Worm (Caenorhabditis elegans): ENCODE data around the gene hic-1.

The hic-1 gene

DNA sequence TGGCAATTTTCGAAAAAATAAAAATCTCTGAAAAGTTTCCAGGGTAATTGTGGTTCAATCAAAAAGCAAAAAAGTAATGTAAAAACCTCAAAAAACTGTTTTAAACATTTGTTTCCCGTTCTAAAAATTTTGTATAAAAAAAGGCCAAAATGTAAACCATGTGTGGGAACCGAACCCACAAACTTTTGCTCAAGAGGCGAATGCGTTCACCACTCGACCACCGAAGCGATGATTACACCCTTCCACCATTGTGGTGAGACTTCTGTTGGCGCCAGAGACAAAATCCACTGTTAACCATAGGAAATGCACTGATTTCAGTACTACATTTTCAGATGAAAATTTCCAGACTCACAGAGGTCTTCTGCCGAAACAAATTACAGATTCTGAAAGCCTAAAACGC, 2.5 kb upstream of the hic-1 start:
- TF ChIP-seq lin-26 (GFP tag; IDR thresholded peaks at IDR 0.05), result peak; percentile 73
- TF ChIP-seq hmg-1.2 (GFP tag; IDR thresholded peaks at IDR 0.05), result peak; percentile 35; the same call in 1 of the 2 replicates
- TF ChIP-seq pbrm-1 (GFP tag; IDR thresholded peaks at IDR 0.05), result 0 out of 2 replicates have a peak, but pooled peaks have one; percentile 35
- peak; percentile 34 for TF ChIP-seq B0261.1 (tag; optimal IDR thresholded peaks at IDR 0.05)
- 0 out of 2 replicates have a peak, but pooled peaks have one; percentile 42 for TF ChIP-seq ztf-25 (GFP tag; IDR thresholded peaks at IDR 0.05)
- TF ChIP-seq tbp1 (GFP tag; optimal IDR thresholded peaks at IDR 0.05), result peak; percentile 29
- TF ChIP-seq D2030.7 (GFP tag; IDR thresholded peaks at IDR 0.05), result peak; percentile 55; the same call in 1 of the 2 replicates

DNA sequence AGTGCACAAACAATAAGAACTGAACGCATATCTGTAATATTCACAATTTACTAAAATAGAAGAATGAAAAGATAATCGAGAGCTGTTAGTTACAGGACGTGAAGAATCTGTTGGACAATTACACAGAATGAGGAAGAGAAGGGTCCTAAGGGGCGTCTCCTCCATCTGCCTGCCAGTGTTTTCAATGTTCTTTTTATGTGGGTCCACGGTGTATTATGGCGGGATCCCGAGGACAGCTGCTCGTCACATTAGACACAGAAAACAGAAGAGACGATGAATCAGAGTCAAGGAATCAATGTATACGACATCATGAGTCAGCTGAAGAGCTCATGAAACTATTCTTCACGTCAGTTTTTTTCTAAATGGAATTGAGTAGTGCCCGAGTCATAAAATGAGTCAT, 1.5 kb downstream of the hic-1 start, which contains the start of gene ttr-6:
Gene ttr-6 (minus strand): TSS at position 33 of the 400 bp plus-strand sequence.
- TF ChIP-seq F33H1.4 (GFP tag; IDR thresholded peaks at IDR 0.05), result no peak
- no peak for TF ChIP-seq ceh-58 (GFP tag; IDR thresholded peaks at IDR 0.05)
- TF ChIP-seq sdz-38 (tag; optimal IDR thresholded peaks at IDR 0.05), result no peak
- TF ChIP-seq unc-62 (GFP tag; optimal IDR thresholded peaks at IDR 0.05), result no peak
- TF ChIP-seq ceh-91 (GFP tag; IDR thresholded peaks at IDR 0.05), result no peak
- no peak for TF ChIP-seq nhr-90 (tag; optimal IDR thresholded peaks at IDR 0.05)
- TF ChIP-seq Y53G8AR.9 (GFP tag; conservative IDR thresholded peaks at IDR 0.05), result no peak
- no peak for TF ChIP-seq B0019.2 (GFP tag; conservative IDR thresholded peaks at IDR 0.05)
- TF ChIP-seq ztf-28 (GFP tag; IDR thresholded peaks at IDR 0.05), result no peak
- no peak for TF ChIP-seq F49E8.2 (tag; optimal IDR thresholded peaks at IDR 0.05; ENCODE audit: insufficient read depth)

DNA sequence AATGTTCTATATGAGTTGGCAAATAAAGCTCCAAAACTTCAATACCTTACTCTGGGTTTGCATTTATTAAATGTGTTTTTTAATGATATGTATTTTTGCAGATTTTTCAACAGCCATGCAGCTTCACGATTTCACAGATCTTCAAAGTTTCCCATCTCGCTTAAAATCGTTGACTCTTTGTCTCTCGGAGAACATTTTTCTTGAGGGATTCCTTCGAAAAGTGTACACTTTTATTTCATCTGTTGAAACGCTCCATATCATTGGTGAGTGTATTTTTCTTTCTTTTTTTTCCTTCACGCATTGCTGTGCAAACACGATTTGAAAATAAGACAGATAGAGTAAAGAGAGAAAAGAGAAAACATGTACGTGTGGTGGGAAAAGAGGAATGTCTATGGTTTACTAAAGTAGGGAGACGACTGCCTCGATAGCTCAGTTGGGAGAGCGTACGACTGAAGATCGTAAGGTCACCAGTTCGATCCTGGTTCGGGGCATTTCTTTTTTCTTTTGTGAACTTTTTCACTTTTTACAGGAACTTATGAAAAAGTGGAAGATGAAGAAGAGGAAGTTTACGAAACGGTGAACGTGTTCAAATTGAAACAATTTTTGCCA, 5.3 kb downstream of the hic-1 start:
- TF ChIP-seq F57A8.1 (GFP tag; optimal IDR thresholded peaks at IDR 0.05), result peak; percentile 62
- TF ChIP-seq T07F8.4 (tag; optimal IDR thresholded peaks at IDR 0.05), result peak; percentile 69
- TF ChIP-seq Y79H2A.3 (GFP tag; conservative IDR thresholded peaks at IDR 0.05), result no peak
- peak; percentile 69 for TF ChIP-seq ztf-18 (tag; optimal IDR thresholded peaks at IDR 0.05)
- peak; percentile 98 for TF ChIP-seq lin-26 (GFP tag; IDR thresholded peaks at IDR 0.05)
- peak; percentile 88; the same call in 1 of the 2 replicates for TF ChIP-seq aptf-3 (GFP tag; IDR thresholded peaks at IDR 0.05)
- TF ChIP-seq lsy-27 (tag; optimal IDR thresholded peaks at IDR 0.05; ENCODE audit: borderline replicate concordance, insufficient read depth), result peak; percentile 47
- TF ChIP-seq ceh-40 (GFP tag; IDR thresholded peaks at IDR 0.05), result peak; percentile 83; the same call in 1 of the 2 replicates
- TF ChIP-seq D2030.7 (GFP tag; IDR thresholded peaks at IDR 0.05), result peak; percentile 68
- TF ChIP-seq unc-62 (GFP tag; optimal IDR thresholded peaks at IDR 0.05), result no peak
- peak; percentile 52 for TF ChIP-seq atf-7 (tag; optimal IDR thresholded peaks at IDR 0.05)
- TF ChIP-seq nhr-90 (tag; optimal IDR thresholded peaks at IDR 0.05), result peak; percentile 87
- TF ChIP-seq bed-2 (GFP tag; IDR thresholded peaks at IDR 0.05), result no peak
- peak; percentile 78 for TF ChIP-seq athp-1 (tag; optimal IDR thresholded peaks at IDR 0.05)
- TF ChIP-seq tbp1 (GFP tag; optimal IDR thresholded peaks at IDR 0.05), result peak; percentile 99
- TF ChIP-seq attf-6 (GFP tag; IDR thresholded peaks at IDR 0.05), result no peak
- TF ChIP-seq dpl-1 (GFP tag; optimal IDR thresholded peaks at IDR 0.05), result no peak
- TF ChIP-seq ztf-28 (GFP tag; IDR thresholded peaks at IDR 0.05), result 0 out of 2 replicates have a peak, but pooled peaks have one; percentile 23
- peak; percentile 65; the same call in 1 of the 2 replicates for TF ChIP-seq ceh-100 (GFP tag; IDR thresholded peaks at IDR 0.05)
- TF ChIP-seq pha-4 (tag; optimal IDR thresholded peaks at IDR 0.05), result no peak
- peak; percentile 12; the same call in 1 of the 2 replicates for TF ChIP-seq madf-3 (GFP tag; IDR thresholded peaks at IDR 0.05)
- no peak for TF ChIP-seq C06A6.2 (GFP tag; conservative IDR thresholded peaks at IDR 0.05)
- TF ChIP-seq hmg-20 (GFP tag; IDR thresholded peaks at IDR 0.05), result peak; percentile 86
- peak; percentile 54; the same call in 1 of the 2 replicates for TF ChIP-seq mcd-1 (GFP tag; IDR thresholded peaks at IDR 0.05)
- peak; percentile 89 for TF ChIP-seq die-1 (tag; optimal IDR thresholded peaks at IDR 0.05)
- peak; percentile 85 for TF ChIP-seq hlh-12 (tag; optimal IDR thresholded peaks at IDR 0.05)
- peak; percentile 82 for TF ChIP-seq madf-10 (tag; optimal IDR thresholded peaks at IDR 0.05)
- TF ChIP-seq egl-44 (GFP tag; IDR thresholded peaks at IDR 0.05), result peak; percentile 93
- peak; percentile 85 for TF ChIP-seq hmg-1.2 (GFP tag; IDR thresholded peaks at IDR 0.05)
- peak; percentile 16 for TF ChIP-seq F22D6.2 (tag; optimal IDR thresholded peaks at IDR 0.05)
- peak; percentile 56 for TF ChIP-seq hrde-1 (tag; optimal IDR thresholded peaks at IDR 0.05; ENCODE audit: borderline replicate concordance)
- TF ChIP-seq nfya-2 (GFP tag; IDR thresholded peaks at IDR 0.05), result no peak
- TF ChIP-seq F49E8.2 (tag; optimal IDR thresholded peaks at IDR 0.05; ENCODE audit: insufficient read depth), result no peak
- no peak for TF ChIP-seq ccch-3 (GFP tag; optimal IDR thresholded peaks at IDR 0.05)
